Fruit fly (Drosophila melanogaster) S2 (cell line): ENCODE data around the gene CG12535.

ENCODE experiments used
- CG8478 ChIP-seq: fragments of >200 bp; optimal IDR thresholded peaks from 2 replicates; lab custom pipeline; 2018
- CTCF ChIP-seq, 2 experiments: fragments of >200 bp; optimal IDR thresholded peaks; 2 replicates each; lab custom pipeline; 2018

DNA sequence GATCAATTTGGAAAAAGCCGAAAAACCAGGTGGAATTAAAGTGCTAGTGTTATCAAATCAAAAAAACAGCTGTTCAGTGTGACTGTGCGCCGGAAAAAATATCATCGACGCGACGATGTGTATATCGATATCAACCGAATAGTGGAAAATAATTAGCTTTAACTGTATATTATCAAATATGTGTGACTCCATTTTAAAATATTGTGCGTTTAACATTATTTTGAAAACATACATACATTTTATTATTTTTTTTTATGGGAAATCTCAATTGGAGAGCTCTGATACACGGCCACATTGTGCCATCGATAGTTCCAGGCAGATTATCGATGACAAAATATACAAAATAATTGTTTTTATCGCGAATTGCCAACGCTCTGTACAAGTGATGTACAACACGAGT, 36.6 kb upstream of the CG12535 start, which contains the start of the genes CG14270 and CG10803:
- TF ChIP-seq CG8478 (lab: Kevin White, UChicago): no peak
- no peak for TF ChIP-seq CTCF (optimal IDR thresholded peaks at IDR 0.05; lab: Kevin White, UChicago)
